Worm (Caenorhabditis elegans) whole organism, L1 larva: Measurements from ENCODE around the gene F27D9.2.

Experiments
- ama-1 ChIP-seq: fragments of 150-350 bp; optimal IDR thresholded peaks from 2 replicates; lab custom pipeline; 2014
- elt-3 ChIP-seq, 6 experiments: fragments of 150-350 bp in 1 of 6; sonication (generic microtip); optimal IDR thresholded peaks; 2 replicates each; lab custom pipeline; 2017 to 2018; ENCODE audit warnings: missing biosample characterization in 6 of 6, missing genetic modification characterization in 6 of 6, inconsistent platforms in 1 of 6

ce11 chrX:7689119-7689518 is 16.3 kb downstream of the F27D9.2 start, which contains the start of gene clik-2:
- no peak for TF ChIP-seq elt-3 (tag; optimal IDR thresholded peaks at IDR 0.05; lab: Kevin White, UChicago)
- no peak for TF ChIP-seq ama-1 (lab: Kevin White, UChicago)
